Worm (Caenorhabditis elegans): ENCODE results near the gene apc-11.

DNA sequence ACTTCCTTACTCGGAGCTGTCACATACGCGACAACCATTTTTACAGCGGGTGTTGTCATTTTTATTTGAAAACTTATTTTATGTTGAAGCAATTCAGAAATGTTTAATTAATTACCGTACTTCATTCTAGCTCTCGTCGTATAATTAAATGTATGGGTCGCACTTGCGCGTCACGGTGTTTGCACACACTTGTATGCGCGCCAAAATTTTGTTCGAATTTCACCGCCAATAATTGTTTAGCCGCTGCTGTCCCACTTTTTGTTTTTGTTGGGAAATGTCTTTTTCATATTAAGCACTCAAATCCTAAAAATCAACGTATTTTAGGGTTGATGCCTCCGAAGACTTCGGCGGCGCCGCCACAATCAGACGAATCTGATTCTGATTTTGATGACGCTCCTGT is 7.0 kb downstream of the apc-11 start, which contains the start of the genes F35G12.7 and smc-4:
- no peak for TF ChIP-seq cog-1 (tag; optimal IDR thresholded peaks at IDR 0.05)
- no peak; the same call in 1 of the 2 replicates for TF ChIP-seq flt-1 (GFP tag; IDR thresholded peaks at IDR 0.05)
